Worm (Caenorhabditis elegans): ENCODE results near the gene ZK742.4.

ZK742.4 gene

DNA sequence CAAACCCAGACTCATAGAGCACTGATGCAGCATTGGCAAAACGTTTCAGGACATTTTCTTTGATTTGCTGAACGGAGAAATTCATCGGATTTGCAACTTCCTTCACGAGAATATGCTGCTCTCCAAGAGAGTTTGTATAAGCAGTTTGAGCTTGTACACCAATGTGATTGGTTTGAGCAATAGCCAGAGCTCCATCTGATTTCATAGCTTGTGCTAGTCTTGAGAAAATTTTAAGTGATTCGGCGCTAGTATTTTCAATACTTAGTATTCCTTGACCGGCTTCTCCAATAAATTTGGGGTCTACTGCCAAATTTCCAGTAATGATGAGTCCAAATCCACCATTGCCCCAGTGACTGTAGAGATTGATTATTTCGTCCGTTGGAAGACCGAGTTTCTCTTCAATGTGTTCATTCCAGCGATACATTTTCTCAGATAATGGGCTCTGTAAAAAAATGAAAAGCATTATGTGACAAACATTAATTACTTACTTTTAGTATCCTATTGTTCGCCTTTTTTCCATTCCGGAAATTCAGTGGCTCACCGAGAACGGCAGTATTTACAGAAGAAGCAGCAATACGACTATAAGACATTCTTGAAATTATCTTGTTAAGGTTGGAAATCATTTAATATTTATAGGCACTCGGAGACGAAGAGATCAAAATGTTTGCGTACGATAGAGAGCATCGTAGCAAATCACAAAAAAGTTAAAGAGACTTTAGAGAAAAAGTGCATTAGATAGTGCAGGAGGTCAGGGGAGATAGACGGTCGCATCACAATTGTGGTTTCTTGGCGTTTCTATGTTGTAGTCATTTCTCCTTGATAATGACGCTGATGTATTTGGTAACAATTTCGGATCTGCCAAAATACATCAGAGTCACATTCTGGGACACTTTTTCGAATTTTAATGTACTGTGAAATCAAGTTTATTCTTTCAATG, 2.0 kb downstream of the ZK742.4 start, which contains the start of gene ZK742.3:
ZK742.3 (minus strand) TSS at position 593 of the 937 bp plus-strand sequence.
- TF ChIP-seq B0310.2 (tag; optimal IDR thresholded peaks at IDR 0.05) (no peak), ceh-36 (tag; optimal IDR thresholded peaks at IDR 0.05) (no peak), aly-1 (tag; optimal IDR thresholded peaks at IDR 0.05) (no peak), tbx-11 (GFP tag; IDR thresholded peaks at IDR 0.05) (no peak), pes-1 (GFP tag; IDR thresholded peaks at IDR 0.05) (no peak), ama-1 (optimal IDR thresholded peaks at IDR 0.05) (no peak), tbx-37 (GFP tag; conservative IDR thresholded peaks at IDR 0.05) (no peak), hnd-1 (tag; optimal IDR thresholded peaks at IDR 0.05) (no peak), hmbx-1 (tag; optimal IDR thresholded peaks at IDR 0.05) (no peak), tra-4 (tag; optimal IDR thresholded peaks at IDR 0.05) (no peak), scrt-1 (GFP tag; IDR thresholded peaks at IDR 0.05) (no peak), flt-1 (GFP tag; IDR thresholded peaks at IDR 0.05) (no peak), hmg-4 (GFP tag; optimal IDR thresholded peaks at IDR 0.05) (no peak), F13C5.2 (tag; optimal IDR thresholded peaks at IDR 0.05) (no peak), ets-7 (tag; optimal IDR thresholded peaks at IDR 0.05) (no peak), sea-1 (GFP tag; conservative IDR thresholded peaks at IDR 0.05) (no peak), ceh-13 (GFP tag; optimal IDR thresholded peaks at IDR 0.05) (no peak)

ce11 chrV:7808444-7808843, 3.1 kb downstream of the ZK742.4 start:
- no peak for TF ChIP-seq ceh-13 (GFP tag; optimal IDR thresholded peaks at IDR 0.05)
- TF ChIP-seq tbx-11 (GFP tag; IDR thresholded peaks at IDR 0.05), result no peak
- TF ChIP-seq ceh-36 (tag; optimal IDR thresholded peaks at IDR 0.05), result no peak
- TF ChIP-seq hmg-4 (GFP tag; optimal IDR thresholded peaks at IDR 0.05), result no peak
- no peak for TF ChIP-seq aly-1 (tag; optimal IDR thresholded peaks at IDR 0.05)
- no peak for TF ChIP-seq hnd-1 (tag; optimal IDR thresholded peaks at IDR 0.05)
- TF ChIP-seq ama-1 (optimal IDR thresholded peaks at IDR 0.05), result no peak
- no peak for TF ChIP-seq B0310.2 (tag; optimal IDR thresholded peaks at IDR 0.05)
- no peak for TF ChIP-seq tra-4 (tag; optimal IDR thresholded peaks at IDR 0.05)
- TF ChIP-seq ets-7 (tag; optimal IDR thresholded peaks at IDR 0.05), result no peak
- no peak for TF ChIP-seq sea-1 (GFP tag; conservative IDR thresholded peaks at IDR 0.05)
- no peak for TF ChIP-seq F13C5.2 (tag; optimal IDR thresholded peaks at IDR 0.05)
- no peak for TF ChIP-seq tbx-37 (GFP tag; conservative IDR thresholded peaks at IDR 0.05)
- TF ChIP-seq pes-1 (GFP tag; IDR thresholded peaks at IDR 0.05), result no peak
- TF ChIP-seq flt-1 (GFP tag; IDR thresholded peaks at IDR 0.05), result no peak
- TF ChIP-seq scrt-1 (GFP tag; IDR thresholded peaks at IDR 0.05), result no peak
- TF ChIP-seq hmbx-1 (tag; optimal IDR thresholded peaks at IDR 0.05), result no peak

ce11 chrV:7806629-7807028, 5.0 kb downstream of the ZK742.4 start:
- TF ChIP-seq ets-7 (tag; optimal IDR thresholded peaks at IDR 0.05), result no peak
- TF ChIP-seq aly-1 (tag; optimal IDR thresholded peaks at IDR 0.05), result no peak
- TF ChIP-seq ama-1 (optimal IDR thresholded peaks at IDR 0.05), result no peak
- no peak for TF ChIP-seq flt-1 (GFP tag; IDR thresholded peaks at IDR 0.05)
- no peak for TF ChIP-seq tbx-11 (GFP tag; IDR thresholded peaks at IDR 0.05)
- no peak for TF ChIP-seq tbx-37 (GFP tag; conservative IDR thresholded peaks at IDR 0.05)
- TF ChIP-seq B0310.2 (tag; optimal IDR thresholded peaks at IDR 0.05), result no peak
- no peak for TF ChIP-seq tra-4 (tag; optimal IDR thresholded peaks at IDR 0.05)
- no peak for TF ChIP-seq hmg-4 (GFP tag; optimal IDR thresholded peaks at IDR 0.05)
- TF ChIP-seq hnd-1 (tag; optimal IDR thresholded peaks at IDR 0.05), result no peak
- no peak for TF ChIP-seq ceh-36 (tag; optimal IDR thresholded peaks at IDR 0.05)
- no peak for TF ChIP-seq pes-1 (GFP tag; IDR thresholded peaks at IDR 0.05)
- no peak for TF ChIP-seq scrt-1 (GFP tag; IDR thresholded peaks at IDR 0.05)
- no peak for TF ChIP-seq hmbx-1 (tag; optimal IDR thresholded peaks at IDR 0.05)
- TF ChIP-seq sea-1 (GFP tag; conservative IDR thresholded peaks at IDR 0.05), result no peak
- no peak for TF ChIP-seq ceh-13 (GFP tag; optimal IDR thresholded peaks at IDR 0.05)
- no peak for TF ChIP-seq F13C5.2 (tag; optimal IDR thresholded peaks at IDR 0.05)

DNA sequence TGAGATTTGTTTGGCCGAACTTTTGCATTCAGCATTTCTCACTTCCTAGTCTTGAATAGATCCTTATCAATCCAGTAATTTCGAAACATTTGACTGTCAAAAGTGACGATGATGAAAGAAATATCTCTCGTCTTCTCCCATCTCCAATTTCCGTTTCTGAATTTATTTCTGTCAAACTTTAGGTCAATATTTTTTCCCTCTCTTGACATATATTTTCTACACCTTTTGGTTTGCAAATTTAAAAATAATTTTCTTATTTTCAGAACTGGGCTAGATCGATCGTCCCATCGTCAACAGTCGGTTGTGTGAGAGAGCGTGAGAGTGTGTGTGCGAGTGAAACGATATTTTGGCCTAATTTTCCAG, 6.8 kb downstream of the ZK742.4 start, which contains the start of gene xpo-1:
xpo-1 (plus strand) TSS at position 264 of the 363 bp plus-strand sequence.
- TF ChIP-seq ceh-13 (GFP tag; optimal IDR thresholded peaks at IDR 0.05) (no peak), tbx-11 (GFP tag; IDR thresholded peaks at IDR 0.05) (no peak), scrt-1 (GFP tag; IDR thresholded peaks at IDR 0.05) (no peak), pes-1 (GFP tag; IDR thresholded peaks at IDR 0.05) (no peak), flt-1 (GFP tag; IDR thresholded peaks at IDR 0.05) (no peak), hnd-1 (tag; optimal IDR thresholded peaks at IDR 0.05) (no peak), ets-7 (tag; optimal IDR thresholded peaks at IDR 0.05) (no peak)

ce11 chrV:7804064-7804800, 7.4 kb downstream of the ZK742.4 start, which contains the start of gene uvs-1:
Gene uvs-1 (minus strand): TSS chrV:7804208.
- TF ChIP-seq sea-1 (GFP tag; conservative IDR thresholded peaks at IDR 0.05) (0 out of 2 replicates have a peak, but pooled peaks have one; percentile 55), ceh-36 (tag; optimal IDR thresholded peaks at IDR 0.05) (no peak)

- no peak for TF ChIP-seq tbx-11 (GFP tag; IDR thresholded peaks at IDR 0.05)
- TF ChIP-seq B0310.2 (tag; optimal IDR thresholded peaks at IDR 0.05), result no peak
- no peak for TF ChIP-seq flt-1 (GFP tag; IDR thresholded peaks at IDR 0.05)
- TF ChIP-seq sea-1 (GFP tag; conservative IDR thresholded peaks at IDR 0.05), result no peak
- TF ChIP-seq ets-7 (tag; optimal IDR thresholded peaks at IDR 0.05), result no peak
- no peak for TF ChIP-seq scrt-1 (GFP tag; IDR thresholded peaks at IDR 0.05)
- no peak for TF ChIP-seq tra-4 (tag; optimal IDR thresholded peaks at IDR 0.05)
- no peak for TF ChIP-seq ama-1 (optimal IDR thresholded peaks at IDR 0.05)
- TF ChIP-seq hmbx-1 (tag; optimal IDR thresholded peaks at IDR 0.05), result no peak
- TF ChIP-seq ceh-13 (GFP tag; optimal IDR thresholded peaks at IDR 0.05), result no peak
- TF ChIP-seq aly-1 (tag; optimal IDR thresholded peaks at IDR 0.05), result no peak
- no peak for TF ChIP-seq pes-1 (GFP tag; IDR thresholded peaks at IDR 0.05)
Observed at ce11 chrV:7803563-7803962, 8.0 kb downstream of the ZK742.4 start.

Data from whole organism, early embryonic.